Worm (Caenorhabditis elegans): Measurements from ENCODE around the gene eor-2.
A peak's percentile ranks its signal among the peaks of the same experiment; 100 is the strongest.

Gene eor-2

ce11 chrX:14577579-14578127 is 25.2 kb upstream of the eor-2 start, which contains the start of gene let-4:
Gene let-4, plus strand, starts transcription at chrX:14577935.
- no peak for TF ChIP-seq sea-1 (GFP tag; conservative IDR thresholded peaks at IDR 0.05)
- TF ChIP-seq tra-4 (tag; optimal IDR thresholded peaks at IDR 0.05): no peak
- no peak for TF ChIP-seq hnd-1 (tag; optimal IDR thresholded peaks at IDR 0.05)
- TF ChIP-seq ama-1 (optimal IDR thresholded peaks at IDR 0.05): no peak
- TF ChIP-seq B0310.2 (tag; optimal IDR thresholded peaks at IDR 0.05): no peak
- TF ChIP-seq hmg-4 (GFP tag; optimal IDR thresholded peaks at IDR 0.05): peak; percentile 85
- TF ChIP-seq ceh-13 (GFP tag; optimal IDR thresholded peaks at IDR 0.05): no peak
- no peak for TF ChIP-seq flt-1 (GFP tag; IDR thresholded peaks at IDR 0.05)
- TF ChIP-seq scrt-1 (GFP tag; IDR thresholded peaks at IDR 0.05): no peak
- no peak for TF ChIP-seq tbx-11 (GFP tag; IDR thresholded peaks at IDR 0.05)
- TF ChIP-seq aly-1 (tag; optimal IDR thresholded peaks at IDR 0.05): no peak
- TF ChIP-seq pes-1 (GFP tag; IDR thresholded peaks at IDR 0.05): no peak
- TF ChIP-seq ceh-36 (tag; optimal IDR thresholded peaks at IDR 0.05): peak; percentile 14
- TF ChIP-seq ets-7 (tag; optimal IDR thresholded peaks at IDR 0.05): no peak
- no peak for TF ChIP-seq F13C5.2 (tag; optimal IDR thresholded peaks at IDR 0.05)

- TF ChIP-seq tbx-11 (GFP tag; IDR thresholded peaks at IDR 0.05): no peak
- no peak for TF ChIP-seq hmbx-1 (tag; optimal IDR thresholded peaks at IDR 0.05)
- TF ChIP-seq scrt-1 (GFP tag; IDR thresholded peaks at IDR 0.05): no peak
- TF ChIP-seq sea-1 (GFP tag; conservative IDR thresholded peaks at IDR 0.05): no peak
- no peak for TF ChIP-seq pes-1 (GFP tag; IDR thresholded peaks at IDR 0.05)
- TF ChIP-seq flt-1 (GFP tag; IDR thresholded peaks at IDR 0.05): no peak
- TF ChIP-seq ceh-13 (GFP tag; optimal IDR thresholded peaks at IDR 0.05): no peak
- TF ChIP-seq ets-7 (tag; optimal IDR thresholded peaks at IDR 0.05): no peak
- TF ChIP-seq hmg-4 (GFP tag; optimal IDR thresholded peaks at IDR 0.05): no peak
- no peak for TF ChIP-seq ama-1 (optimal IDR thresholded peaks at IDR 0.05)
- TF ChIP-seq tbx-37 (GFP tag; conservative IDR thresholded peaks at IDR 0.05): no peak
- no peak for TF ChIP-seq tra-4 (tag; optimal IDR thresholded peaks at IDR 0.05)
- TF ChIP-seq F13C5.2 (tag; optimal IDR thresholded peaks at IDR 0.05): no peak
- TF ChIP-seq hnd-1 (tag; optimal IDR thresholded peaks at IDR 0.05): no peak
- no peak for TF ChIP-seq B0310.2 (tag; optimal IDR thresholded peaks at IDR 0.05)
- TF ChIP-seq aly-1 (tag; optimal IDR thresholded peaks at IDR 0.05): no peak
- TF ChIP-seq ceh-36 (tag; optimal IDR thresholded peaks at IDR 0.05): no peak
Measured at ce11 chrX:14580853-14581252, 22.0 kb upstream of the eor-2 start.

DNA sequence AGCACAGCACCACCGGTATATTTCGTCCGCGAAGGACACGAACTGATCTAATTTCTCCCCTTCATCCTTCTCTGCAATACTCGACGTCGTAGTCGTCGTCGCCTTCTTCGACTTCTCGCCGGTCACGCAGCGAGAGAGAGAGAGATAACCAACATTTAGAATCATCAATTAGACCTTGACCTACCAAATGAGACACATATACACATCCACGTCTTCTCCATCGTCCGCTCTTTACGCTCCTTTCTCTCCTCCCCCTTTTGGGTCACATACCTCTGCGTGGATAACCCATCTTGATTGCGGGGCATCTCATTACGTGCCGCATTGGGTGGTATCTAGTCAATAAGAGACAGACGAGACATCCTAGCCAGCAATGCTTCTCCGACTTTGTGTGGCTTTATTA is 21.4 kb upstream of the eor-2 start, which contains the start of gene sym-1:
Gene sym-1 (plus strand): TSS at position 194 of the 400 bp plus-strand sequence.
- TF ChIP-seq flt-1 (GFP tag; IDR thresholded peaks at IDR 0.05) (0 out of 2 replicates have a peak, but pooled peaks have one; percentile 6), tra-4 (tag; optimal IDR thresholded peaks at IDR 0.05) (no peak), aly-1 (tag; optimal IDR thresholded peaks at IDR 0.05) (peak; percentile 55)

DNA sequence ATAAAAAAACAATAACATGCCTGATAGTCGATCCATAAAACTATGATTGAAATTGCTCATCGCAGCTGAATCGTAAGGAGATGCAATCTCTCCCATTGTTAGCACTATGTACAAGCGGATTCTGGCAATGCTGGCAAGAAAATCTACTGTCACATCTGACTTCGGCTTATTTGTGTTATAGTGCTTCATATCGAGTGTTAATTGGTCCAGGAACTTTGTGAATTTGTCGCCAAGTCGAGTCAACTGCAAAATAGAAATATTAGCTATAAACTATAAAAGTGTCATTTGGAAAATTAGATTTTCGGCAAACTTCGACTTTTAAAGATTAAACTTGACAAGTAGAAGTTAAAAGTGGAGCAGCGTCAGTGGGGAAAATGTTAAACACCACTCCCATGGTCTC is 18.5 kb upstream of the eor-2 start:
- TF ChIP-seq sea-1 (GFP tag; conservative IDR thresholded peaks at IDR 0.05) (no peak), ama-1 (optimal IDR thresholded peaks at IDR 0.05) (no peak), hmbx-1 (tag; optimal IDR thresholded peaks at IDR 0.05) (no peak), hnd-1 (tag; optimal IDR thresholded peaks at IDR 0.05) (no peak), aly-1 (tag; optimal IDR thresholded peaks at IDR 0.05) (no peak), scrt-1 (GFP tag; IDR thresholded peaks at IDR 0.05) (no peak), F13C5.2 (tag; optimal IDR thresholded peaks at IDR 0.05) (no peak), B0310.2 (tag; optimal IDR thresholded peaks at IDR 0.05) (no peak), tbx-37 (GFP tag; conservative IDR thresholded peaks at IDR 0.05) (no peak), tra-4 (tag; optimal IDR thresholded peaks at IDR 0.05) (no peak), ets-7 (tag; optimal IDR thresholded peaks at IDR 0.05) (no peak), flt-1 (GFP tag; IDR thresholded peaks at IDR 0.05) (no peak)

ce11 chrX:14589051-14589736 is 13.6 kb upstream of the eor-2 start, which contains the start of the genes C44H4.4 and tap-1:
Gene C44H4.4, minus strand, starts transcription at chrX:14589101.
Gene tap-1, plus strand, starts transcription at chrX:14589624.
- TF ChIP-seq F13C5.2 (tag; optimal IDR thresholded peaks at IDR 0.05) (peak; percentile 42), tra-4 (tag; optimal IDR thresholded peaks at IDR 0.05) (no peak)

- TF ChIP-seq tbx-11 (GFP tag; IDR thresholded peaks at IDR 0.05) (no peak), ceh-13 (GFP tag; optimal IDR thresholded peaks at IDR 0.05) (no peak), B0310.2 (tag; optimal IDR thresholded peaks at IDR 0.05) (no peak), flt-1 (GFP tag; IDR thresholded peaks at IDR 0.05) (no peak), pes-1 (GFP tag; IDR thresholded peaks at IDR 0.05) (no peak), sea-1 (GFP tag; conservative IDR thresholded peaks at IDR 0.05) (no peak), tbx-37 (GFP tag; conservative IDR thresholded peaks at IDR 0.05) (no peak), hmg-4 (GFP tag; optimal IDR thresholded peaks at IDR 0.05) (no peak), ets-7 (tag; optimal IDR thresholded peaks at IDR 0.05) (no peak), hnd-1 (tag; optimal IDR thresholded peaks at IDR 0.05) (no peak), ceh-36 (tag; optimal IDR thresholded peaks at IDR 0.05) (no peak), tra-4 (tag; optimal IDR thresholded peaks at IDR 0.05) (no peak)
Measured at ce11 chrX:14593206-14593605, 9.6 kb upstream of the eor-2 start.

DNA sequence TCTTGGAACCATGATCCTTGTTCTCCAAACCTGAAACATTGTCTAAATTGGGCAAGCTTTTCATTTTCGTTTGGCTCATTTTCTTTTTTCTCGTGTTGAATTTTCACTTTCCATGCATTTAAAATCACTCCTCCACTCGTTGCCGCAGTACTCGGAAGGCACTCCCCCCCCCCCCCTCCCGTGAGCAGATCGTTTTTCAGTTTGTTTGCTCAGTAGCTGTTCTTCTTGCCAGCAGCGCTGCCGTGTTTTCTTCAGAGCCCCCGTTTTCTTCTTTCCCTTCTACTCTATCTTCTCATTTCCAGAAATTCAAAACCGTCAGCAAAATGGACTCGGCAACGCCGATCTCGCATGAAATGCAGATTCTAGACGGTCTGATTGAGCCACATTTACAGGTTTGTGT is 8.0 kb upstream of the eor-2 start, which contains the start of gene C44H4.8:
Gene C44H4.8 (plus strand): TSS at position 301 of the 400 bp plus-strand sequence.
- no peak for TF ChIP-seq pes-1 (GFP tag; IDR thresholded peaks at IDR 0.05)
- no peak for TF ChIP-seq scrt-1 (GFP tag; IDR thresholded peaks at IDR 0.05)
- no peak for TF ChIP-seq hmbx-1 (tag; optimal IDR thresholded peaks at IDR 0.05)
- no peak for TF ChIP-seq hnd-1 (tag; optimal IDR thresholded peaks at IDR 0.05)
- no peak for TF ChIP-seq tbx-37 (GFP tag; conservative IDR thresholded peaks at IDR 0.05)
- TF ChIP-seq tbx-11 (GFP tag; IDR thresholded peaks at IDR 0.05): no peak
- no peak for TF ChIP-seq hmg-4 (GFP tag; optimal IDR thresholded peaks at IDR 0.05)
- no peak for TF ChIP-seq aly-1 (tag; optimal IDR thresholded peaks at IDR 0.05)
- no peak for TF ChIP-seq B0310.2 (tag; optimal IDR thresholded peaks at IDR 0.05)
